Worm (Caenorhabditis elegans) whole organism, L4/young adult: ENCODE results near the gene F32D8.12.

ENCODE experiments used
- dao-5 ChIP-seq: sonication (generic microtip); optimal IDR thresholded peaks from 2 replicates; lab custom pipeline; 2016; ENCODE audit warnings: missing genotype, missing genetic modification characterization, moderate library complexity, missing compliant biosample characterization
- him-1 ChIP-seq: sonication (generic microtip); optimal IDR thresholded peaks from 2 replicates; lab custom pipeline; 2016; ENCODE audit warnings: missing genotype, missing genetic modification reagents, missing genetic modification characterization, missing compliant biosample characterization

DNA sequence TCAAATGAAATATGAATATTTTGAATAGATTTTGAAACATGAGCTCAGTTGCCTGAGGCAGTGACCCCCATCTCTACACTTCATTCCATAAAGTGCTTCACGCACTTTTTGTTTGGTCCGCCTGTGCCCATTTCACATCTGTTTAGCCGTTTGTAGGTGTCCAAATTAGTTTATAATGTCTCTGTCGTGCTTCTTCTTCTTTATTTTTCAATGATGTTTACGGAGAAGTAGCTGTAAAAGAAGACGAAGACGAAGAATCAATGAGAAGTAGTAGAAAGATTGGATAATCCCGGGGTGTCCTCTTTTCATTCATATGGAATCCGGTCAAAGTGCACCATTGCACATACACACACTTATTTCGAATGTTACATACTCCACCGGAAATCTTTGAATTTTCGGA is 51.4 kb downstream of the F32D8.12 start:
- TF ChIP-seq him-1 (tag; lab: Kevin White, UChicago) (no peak), dao-5 (tag; lab: Kevin White, UChicago) (no peak)
